Worm (Caenorhabditis elegans): ENCODE results near the gene T19C9.10.

The T19C9.10 gene

ce11 chrV:17248915-17249314, 12.5 kb downstream of the T19C9.10 start, which contains the start of gene clec-243:
TSS of gene clec-243 (minus strand) at chrV:17249015.
- no peak for TF ChIP-seq zim-3 (tag; optimal IDR thresholded peaks at IDR 0.05)
- no peak for TF ChIP-seq lin-35 (GFP tag; optimal IDR thresholded peaks at IDR 0.05)
- no peak for TF ChIP-seq F23B12.7 (tag; optimal IDR thresholded peaks at IDR 0.05; ENCODE audit: insufficient read depth)
- TF ChIP-seq mxl-1 (tag; optimal IDR thresholded peaks at IDR 0.05) = no peak

DNA sequence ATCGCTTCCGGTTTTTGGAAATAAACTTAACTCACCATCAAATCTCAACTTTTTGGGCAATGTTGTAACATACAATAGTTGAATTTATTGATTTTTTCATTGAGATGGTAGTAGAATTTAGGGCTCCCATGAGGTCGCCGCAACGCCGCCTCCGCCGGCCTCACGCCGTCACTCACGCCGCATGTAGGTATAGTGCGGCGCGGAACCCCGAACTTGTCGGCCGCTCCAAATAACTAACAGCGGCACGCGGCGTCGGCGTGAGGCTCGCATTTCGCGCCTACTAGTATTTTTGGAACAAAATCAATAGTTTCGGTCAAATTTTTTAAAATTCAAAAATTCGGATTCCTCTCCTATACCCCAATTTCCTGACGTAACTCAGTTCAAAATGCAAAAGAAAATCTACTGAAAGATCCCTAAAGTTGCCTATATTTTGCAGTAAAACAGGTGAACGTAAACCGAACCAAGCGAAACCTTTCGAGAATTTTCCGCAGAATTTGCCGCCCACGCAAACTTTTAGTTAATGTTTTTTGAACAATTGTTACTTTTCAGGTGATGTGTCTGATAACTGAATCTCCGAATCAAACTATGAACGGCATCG, 15.1 kb downstream of the T19C9.10 start, which contains the start of gene Y61B8A.6:
Gene Y61B8A.6 (plus strand): TSS at position 548 of the 598 bp plus-strand sequence.
- peak; percentile 63 for TF ChIP-seq zfh-2 (GFP tag; conservative IDR thresholded peaks at IDR 0.05)
- no peak for TF ChIP-seq mel-28 (tag; optimal IDR thresholded peaks at IDR 0.05; ENCODE audit: borderline replicate concordance)
- TF ChIP-seq attf-3 (GFP tag; conservative IDR thresholded peaks at IDR 0.05) = no peak
- TF ChIP-seq let-607 (tag; optimal IDR thresholded peaks at IDR 0.05) = no peak
- no peak for TF ChIP-seq akir-1 (GFP tag; optimal IDR thresholded peaks at IDR 0.05)
- no peak for TF ChIP-seq D2030.7 (GFP tag; IDR thresholded peaks at IDR 0.05)
- no peak for TF ChIP-seq Y53F4B.3 (GFP tag; IDR thresholded peaks at IDR 0.05)
- no peak for TF ChIP-seq attf-6 (GFP tag; IDR thresholded peaks at IDR 0.05)
- TF ChIP-seq F10E7.11 (tag; optimal IDR thresholded peaks at IDR 0.05) = no peak
- no peak for TF ChIP-seq aptf-2 (GFP tag; conservative IDR thresholded peaks at IDR 0.05)
- no peak for TF ChIP-seq repo-1 (tag; optimal IDR thresholded peaks at IDR 0.05)
- TF ChIP-seq ztf-28 (GFP tag; IDR thresholded peaks at IDR 0.05) = no peak
- no peak for TF ChIP-seq ztf-6 (GFP tag; IDR thresholded peaks at IDR 0.05)
- no peak for TF ChIP-seq dpff-1 (tag; optimal IDR thresholded peaks at IDR 0.05)
- TF ChIP-seq nfyb-1 (GFP tag; IDR thresholded peaks at IDR 0.05) = no peak
- no peak for TF ChIP-seq rec-8 (tag; optimal IDR thresholded peaks at IDR 0.05)
- no peak for TF ChIP-seq egl-44 (GFP tag; IDR thresholded peaks at IDR 0.05)
- no peak for TF ChIP-seq let-526 (GFP tag; IDR thresholded peaks at IDR 0.05)
- no peak for TF ChIP-seq F23B12.7 (tag; optimal IDR thresholded peaks at IDR 0.05; ENCODE audit: insufficient read depth)
- TF ChIP-seq snpc-4 (GFP tag; optimal IDR thresholded peaks at IDR 0.05) = no peak
- TF ChIP-seq snpc-4 (tag; optimal IDR thresholded peaks at IDR 0.05) = peak in 1 of 4 experiments; percentile 62
- TF ChIP-seq somi-1 (GFP tag; optimal IDR thresholded peaks at IDR 0.05) = no peak
- no peak for TF ChIP-seq F52B5.7 (tag; optimal IDR thresholded peaks at IDR 0.05)
- TF ChIP-seq ZK185.1 (tag; optimal IDR thresholded peaks at IDR 0.05; ENCODE audit: poor library complexity, severe bottlenecking) = no peak
- peak; percentile 45; the same call in 1 of the 2 replicates for TF ChIP-seq egrh-3 (GFP tag; IDR thresholded peaks at IDR 0.05)
- TF ChIP-seq hmg-1.2 (GFP tag; IDR thresholded peaks at IDR 0.05) = peak; percentile 23; the same call in 1 of the 2 replicates
- no peak for TF ChIP-seq bed-1 (GFP tag; IDR thresholded peaks at IDR 0.05)
- TF ChIP-seq ceh-27 (GFP tag; optimal IDR thresholded peaks at IDR 0.05) = no peak
- no peak for TF ChIP-seq C06A6.2 (GFP tag; conservative IDR thresholded peaks at IDR 0.05)
- TF ChIP-seq ztf-3 (GFP tag; optimal IDR thresholded peaks at IDR 0.05) = no peak
- no peak for TF ChIP-seq B0336.3 (GFP tag; IDR thresholded peaks at IDR 0.05)
- no peak for TF ChIP-seq madf-8 (GFP tag; conservative IDR thresholded peaks at IDR 0.05)
- TF ChIP-seq lsy-27 (tag; optimal IDR thresholded peaks at IDR 0.05; ENCODE audit: borderline replicate concordance, insufficient read depth) = no peak
- no peak for TF ChIP-seq sdz-38 (tag; optimal IDR thresholded peaks at IDR 0.05)
- no peak for TF ChIP-seq mxl-1 (tag; optimal IDR thresholded peaks at IDR 0.05)
